Fruit fly (Drosophila melanogaster) whole organism, pupa: Measurements from ENCODE around the gene CG16717.

Experiments
- CG15710 ChIP-seq: fragments of 200-800 bp; sonication (Bioruptor generic); optimal IDR thresholded peaks from 2 replicates; lab custom pipeline; 2018; ENCODE audit warnings: missing biosample characterization, mild to moderate bottlenecking, missing genetic modification characterization, moderate library complexity
- CG32121 ChIP-seq: fragments of 200-800 bp; sonication (Bioruptor generic); IDR thresholded peaks from 2 replicates; pipeline ENCODE4 v1.3.6; 2022; ENCODE audit warnings: missing biosample characterization, missing genetic modification characterization
- CG8159 ChIP-seq: fragments of 200-800 bp; sonication (Bioruptor generic); optimal IDR thresholded peaks from 3 replicates; lab custom pipeline; 2018; ENCODE audit warnings: missing biosample characterization, mild to moderate bottlenecking, missing genetic modification characterization, moderate library complexity
- CG8301 ChIP-seq: fragments of 200-800 bp; sonication (Bioruptor generic); optimal IDR thresholded peaks from 2 replicates; lab custom pipeline; 2018; ENCODE audit warnings: missing biosample characterization, mild to moderate bottlenecking, missing genetic modification characterization

- TF ChIP-seq CG8159 (tag; lab: Kevin White, UChicago) (no peak), CG32121 (GFP tag; lab: Robert Waterston, UW) (no peak), CG15710 (tag; lab: Kevin White, UChicago) (no peak), CG8301 (tag; lab: Kevin White, UChicago) (no peak)
Measured at dm6 chr3L:9708797-9709196, 29.8 kb downstream of the CG16717 start.
